Fruit fly (Drosophila melanogaster): ENCODE data around the gene Cpr72Eb.

Gene Cpr72Eb

dm6 chr3L:16391257-16391656, 26.6 kb downstream of the Cpr72Eb start:
- TF ChIP-seq zfh1 (GFP tag; IDR thresholded peaks at IDR 0.05) (0 out of 3 replicates have a peak, but pooled peaks have one; percentile 23), pan (optimal IDR thresholded peaks at IDR 0.05) (no peak), pan (GFP tag; optimal IDR thresholded peaks at IDR 0.05 in 1 of 2, IDR thresholded peaks at IDR 0.05 in 1 of 2) (peak in 1 of 2 experiments; percentile 21), CG12769 (tag; optimal IDR thresholded peaks at IDR 0.05) (no peak), chinmo (GFP tag; IDR thresholded peaks at IDR 0.05; ENCODE audit: partially characterized antibody) (0 out of 4 replicates have a peak, but pooled peaks have one; percentile 41), corto (GFP tag; optimal IDR thresholded peaks at IDR 0.05) (no peak), dysf (GFP tag; IDR thresholded peaks at IDR 0.05) (0 out of 3 replicates have a peak, but pooled peaks have one; percentile 20), ken (GFP tag; IDR thresholded peaks at IDR 0.05) (no peak), Dfd (GFP tag; optimal IDR thresholded peaks at IDR 0.05) (no peak), Pdp1 (GFP tag; optimal IDR thresholded peaks at IDR 0.05) (no peak), maf-S (GFP tag; optimal IDR thresholded peaks at IDR 0.05) (no peak), Med (GFP tag) (peak; percentile 28), CG11696 (GFP tag; IDR thresholded peaks at IDR 0.05) (no peak), CG18764 (GFP tag; optimal IDR thresholded peaks at IDR 0.05) (no peak), CG12219 (GFP tag; optimal IDR thresholded peaks at IDR 0.05) (no peak), Ets65A (GFP tag) (peak; percentile 89), az2 (GFP tag; optimal IDR thresholded peaks at IDR 0.05) (no peak)

- no peak for TF ChIP-seq Optix (GFP tag; IDR thresholded peaks at IDR 0.05)
- no peak for TF ChIP-seq kni (GFP tag; optimal IDR thresholded peaks at IDR 0.05)
- no peak for TF ChIP-seq CG10209 (GFP tag; optimal IDR thresholded peaks at IDR 0.05)
- peak; percentile 37 for TF ChIP-seq grn (GFP tag; optimal IDR thresholded peaks at IDR 0.05)
- no peak for TF ChIP-seq fd102C (GFP tag; optimal IDR thresholded peaks at IDR 0.05)
- no peak for TF ChIP-seq her (GFP tag; optimal IDR thresholded peaks at IDR 0.05)
- no peak for TF ChIP-seq Awh (GFP tag; IDR thresholded peaks at IDR 0.05)
- TF ChIP-seq chn (GFP tag; optimal IDR thresholded peaks at IDR 0.05): no peak
- TF ChIP-seq jumu (GFP tag; optimal IDR thresholded peaks at IDR 0.05): no peak
- peak; percentile 66 for TF ChIP-seq lab (GFP tag; optimal IDR thresholded peaks at IDR 0.05)
- TF ChIP-seq mam (GFP tag; optimal IDR thresholded peaks at IDR 0.05): no peak
- TF ChIP-seq CG31224 (GFP tag; IDR thresholded peaks at IDR 0.05): no peak
- no peak for TF ChIP-seq CG10565 (GFP tag; optimal IDR thresholded peaks at IDR 0.05)
- TF ChIP-seq CG1647 (GFP tag; optimal IDR thresholded peaks at IDR 0.05): no peak
- TF ChIP-seq unpg (GFP tag; optimal IDR thresholded peaks at IDR 0.05): no peak
- 0 out of 2 replicates have a peak, but pooled peaks have one; percentile 29 for TF ChIP-seq tna (GFP tag; IDR thresholded peaks at IDR 0.05; ENCODE audit: partially characterized antibody)
- no peak for TF ChIP-seq CG2129 (GFP tag; IDR thresholded peaks at IDR 0.05; ENCODE audit: partially characterized antibody)
- TF ChIP-seq Ets97D (GFP tag; optimal IDR thresholded peaks at IDR 0.05): no peak
- no peak for TF ChIP-seq tx (GFP tag; optimal IDR thresholded peaks at IDR 0.05)
- peak; percentile 28 for TF ChIP-seq sug (tag; optimal IDR thresholded peaks at IDR 0.05)
- TF ChIP-seq CG31388 (GFP tag; optimal IDR thresholded peaks at IDR 0.05): no peak
- no peak for TF ChIP-seq CG3407 (GFP tag; optimal IDR thresholded peaks at IDR 0.05)
- TF ChIP-seq CG4617 (GFP tag; optimal IDR thresholded peaks at IDR 0.05; ENCODE audit: borderline replicate concordance): no peak
- no peak for TF ChIP-seq gsb-n (tag; optimal IDR thresholded peaks at IDR 0.05)
- TF ChIP-seq Hr78 (GFP tag; optimal IDR thresholded peaks at IDR 0.05): peak in 1 of 2 experiments; percentile 62
- 0 out of 3 replicates have a peak, but pooled peaks have one; percentile 4 for TF ChIP-seq CG11456 (GFP tag; IDR thresholded peaks at IDR 0.05)
- no peak for TF ChIP-seq CG11560 (tag; IDR thresholded peaks at IDR 0.05)
- TF ChIP-seq crol (GFP tag; IDR thresholded peaks at IDR 0.05): peak; percentile 63; the same call in 1 of the 2 replicates
- TF ChIP-seq ase (GFP tag; IDR thresholded peaks at IDR 0.05): no peak
- no peak for TF ChIP-seq CrebB (tag; optimal IDR thresholded peaks at IDR 0.05)
- TF ChIP-seq sd (tag; optimal IDR thresholded peaks at IDR 0.05): peak; percentile 64
- TF ChIP-seq Vsx1 (GFP tag; optimal IDR thresholded peaks at IDR 0.05): no peak
- no peak for TF ChIP-seq wor (GFP tag; IDR thresholded peaks at IDR 0.05)
These were observed 27.6 kb downstream of the Cpr72Eb start for dm6 chr3L:16392203-16392800.
